Worm (Caenorhabditis elegans) whole organism, L4 larva: ENCODE results near the gene K11H3.8.

Source experiments
- F10B5.3 ChIP-seq: sonication (generic microtip); optimal IDR thresholded peaks from 2 replicates; lab custom pipeline; 2016; ENCODE audit warnings: mild to moderate bottlenecking, missing genetic modification characterization, missing compliant biosample characterization
- R02D3.7 ChIP-seq: fragments of 150-350 bp; sonication (generic microtip); optimal IDR thresholded peaks from 3 replicates; lab custom pipeline; 2014; ENCODE audit warnings: missing biosample characterization, missing genetic modification characterization
- T26A8.4 ChIP-seq: fragments of 200-800 bp; sonication (Bioruptor generic); IDR thresholded peaks from 2 replicates; pipeline ENCODE4 v1.3.6; 2022; ENCODE audit warnings: missing genetic modification characterization, missing compliant biosample characterization
- Y48G9A.11 ChIP-seq: fragments of 200-800 bp; sonication (Bioruptor generic); IDR thresholded peaks from 2 replicates; pipeline ENCODE4 v1.3.6; 2022; ENCODE audit warnings: missing genetic modification reagents, missing genetic modification characterization, missing compliant biosample characterization
- ZK337.2 ChIP-seq: fragments of 200-800 bp; sonication (Bioruptor generic); IDR thresholded peaks from 2 replicates; pipeline ENCODE4 v1.3.6; 2022; ENCODE audit warnings: missing genetic modification reagents, missing genetic modification characterization, missing compliant biosample characterization
- ama-1 ChIP-seq: fragments of 150-350 bp; optimal IDR thresholded peaks from 2 replicates; lab custom pipeline; 2014; ENCODE audit warnings: inconsistent platforms, mixed read lengths
- attf-4 ChIP-seq: sonication (generic microtip); optimal IDR thresholded peaks from 3 replicates; lab custom pipeline; 2017; ENCODE audit warnings: missing biosample characterization, missing genetic modification characterization
- ceh-20 ChIP-seq: fragments of 200-800 bp; sonication (Bioruptor generic); IDR thresholded peaks from 2 replicates; pipeline ENCODE4 v1.3.6; 2022; ENCODE audit warnings: missing genetic modification reagents, missing genetic modification characterization, missing compliant biosample characterization
- ceh-44 ChIP-seq: fragments of 200-800 bp; sonication (Bioruptor generic); IDR thresholded peaks from 2 replicates; pipeline ENCODE4 v1.3.6; 2022; ENCODE audit warnings: missing genetic modification reagents, missing genetic modification characterization, missing compliant biosample characterization
- ces-1 ChIP-seq: fragments of 150-350 bp; sonication (generic microtip); optimal IDR thresholded peaks from 4 replicates; lab custom pipeline; 2014; ENCODE audit warnings: missing biosample characterization, missing genetic modification reagents, missing genetic modification characterization
- daf-12 ChIP-seq: fragments of 150-350 bp; optimal IDR thresholded peaks from 2 replicates; lab custom pipeline; 2014; ENCODE audit warnings: missing biosample characterization, missing genetic modification reagents, missing genetic modification characterization
- daf-19 ChIP-seq: fragments of 200-800 bp; sonication (Bioruptor generic); conservative IDR thresholded peaks from 2 replicates; pipeline ENCODE4 v1.3.6; 2022; ENCODE audit warnings: missing genetic modification characterization, missing compliant biosample characterization
- dmd-6 ChIP-seq: fragments of 200-800 bp; sonication (Bioruptor generic); IDR thresholded peaks from 2 replicates; pipeline ENCODE4 v1.3.6; 2022; ENCODE audit warnings: missing genetic modification reagents, missing genetic modification characterization, missing compliant biosample characterization
- dpl-1 ChIP-seq: fragments of 150-350 bp; optimal IDR thresholded peaks from 2 replicates; lab custom pipeline; 2014; ENCODE audit warnings: missing biosample characterization, missing genetic modification reagents, missing genetic modification characterization
- duxl-1 ChIP-seq: sonication (generic microtip); optimal IDR thresholded peaks from 2 replicates; lab custom pipeline; 2016; ENCODE audit warnings: mild to moderate bottlenecking, missing genetic modification characterization, moderate library complexity, missing compliant biosample characterization; ENCODE audit not compliant: poor library complexity
- egl-27 ChIP-seq: sonication (generic microtip); optimal IDR thresholded peaks from 3 replicates; lab custom pipeline; 2017; ENCODE audit warnings: missing biosample characterization, missing genetic modification reagents, missing genetic modification characterization
- fkh-10 ChIP-seq: fragments of 150-350 bp; optimal IDR thresholded peaks from 2 replicates; lab custom pipeline; 2014; ENCODE audit warnings: missing biosample characterization, missing genetic modification reagents, missing genetic modification characterization
- hif-1 ChIP-seq, 2 experiments: sonication (generic microtip); optimal IDR thresholded peaks; 2 replicates each; lab custom pipeline; 2016 to 2017; ENCODE audit warnings: missing compliant biosample characterization in 2 of 2, missing genetic modification characterization in 2 of 2, missing genetic modification reagents in 2 of 2, missing genotype in 2 of 2, mild to moderate bottlenecking in 1 of 2
- lin-29 ChIP-seq: fragments of 200-800 bp; sonication (Bioruptor generic); IDR thresholded peaks from 2 replicates; pipeline ENCODE4 v1.3.6; 2022; ENCODE audit warnings: missing genetic modification reagents, missing genetic modification characterization, missing compliant biosample characterization
- lin-39 ChIP-seq: fragments of 150-350 bp; optimal IDR thresholded peaks from 2 replicates; lab custom pipeline; 2014; ENCODE audit warnings: missing biosample characterization, missing genetic modification reagents, missing genetic modification characterization
- lsy-2 ChIP-seq, 2 experiments: fragments of 150-350 bp in 1 of 2; sonication (generic microtip) in 1 of 2; optimal IDR thresholded peaks; 2 replicates each; lab custom pipeline; 2014 to 2017; ENCODE audit warnings: missing biosample characterization in 2 of 2, missing genetic modification characterization in 2 of 2
- mdl-1 ChIP-seq, 2 experiments: fragments of 150-350 bp in 1 of 2; sonication (generic microtip) in 1 of 2; optimal IDR thresholded peaks; 2 replicates each; lab custom pipeline; 2014 to 2017; ENCODE audit warnings: missing biosample characterization in 2 of 2, missing genetic modification characterization in 2 of 2
- mdt-29 ChIP-seq: fragments of 200-800 bp; sonication (Bioruptor generic); IDR thresholded peaks from 2 replicates; pipeline ENCODE4 v1.3.6; 2022; ENCODE audit warnings: missing genetic modification reagents, missing genetic modification characterization, missing compliant biosample characterization
- mep-1 ChIP-seq: fragments of 150-350 bp; sonication (generic microtip); optimal IDR thresholded peaks from 3 replicates; lab custom pipeline; 2014; ENCODE audit warnings: missing biosample characterization, missing genetic modification characterization
- mes-2 ChIP-seq: sonication (generic microtip); optimal IDR thresholded peaks from 2 replicates; lab custom pipeline; 2016; ENCODE audit warnings: missing genotype, mild to moderate bottlenecking, missing genetic modification characterization, missing compliant biosample characterization; ENCODE audit not compliant: poor library complexity, severe bottlenecking
- mxl-2 ChIP-seq: fragments of 200-800 bp; sonication (Bioruptor generic); conservative IDR thresholded peaks from 2 replicates; pipeline ENCODE4 v1.3.6; 2022; ENCODE audit warnings: missing genetic modification reagents, missing genetic modification characterization, missing compliant biosample characterization
- mxl-3 ChIP-seq: fragments of 200-800 bp; sonication (Bioruptor generic); optimal IDR thresholded peaks from 2 replicates; lab custom pipeline; 2018; ENCODE audit warnings: mild to moderate bottlenecking, missing genetic modification characterization, missing compliant biosample characterization
- nhr-11 ChIP-seq: fragments of 150-350 bp; optimal IDR thresholded peaks from 2 replicates; lab custom pipeline; 2014; ENCODE audit warnings: missing biosample characterization, missing genetic modification characterization
- nhr-237 ChIP-seq: sonication (generic microtip); optimal IDR thresholded peaks from 2 replicates; lab custom pipeline; 2017; ENCODE audit warnings: missing biosample characterization, missing genetic modification characterization
- nhr-25 ChIP-seq: sonication (generic microtip); optimal IDR thresholded peaks from 2 replicates; lab custom pipeline; 2017; ENCODE audit warnings: missing genetic modification characterization, mild to moderate bottlenecking, missing compliant biosample characterization, antibody characterized with exemption, moderate library complexity, borderline replicate concordance; ENCODE audit not compliant: insufficient read depth
- nhr-28 ChIP-seq: fragments of 150-350 bp; optimal IDR thresholded peaks from 2 replicates; lab custom pipeline; 2014; ENCODE audit warnings: missing biosample characterization, missing genetic modification characterization
- nhr-41 ChIP-seq: fragments of 200-800 bp; sonication (Bioruptor generic); IDR thresholded peaks from 2 replicates; pipeline ENCODE4 v1.3.6; 2022; ENCODE audit warnings: missing genetic modification reagents, missing genetic modification characterization, missing compliant biosample characterization
- nhr-48 ChIP-seq: sonication (generic microtip); optimal IDR thresholded peaks from 2 replicates; lab custom pipeline; 2016; ENCODE audit warnings: mild to moderate bottlenecking, missing genetic modification characterization, missing compliant biosample characterization
- nhr-6 ChIP-seq: fragments of 150-350 bp; optimal IDR thresholded peaks from 2 replicates; lab custom pipeline; 2014; ENCODE audit warnings: missing biosample characterization, missing genetic modification characterization
- nhr-77 ChIP-seq: fragments of 150-350 bp; optimal IDR thresholded peaks from 2 replicates; lab custom pipeline; 2014; ENCODE audit warnings: missing biosample characterization, missing genetic modification characterization
- pha-4 ChIP-seq, 2 experiments: fragments of 150-350 bp in 1 of 2; fragments of 200-800 bp in 1 of 2; sonication (Bioruptor generic) in 1 of 2; IDR thresholded peaks in 1 of 2; optimal IDR thresholded peaks in 1 of 2; 2 replicates each; pipeline versions ENCODE4 v1.3.6 to Lab custom; 2014 to 2022; ENCODE audit warnings: missing genetic modification characterization in 2 of 2, missing genetic modification reagents in 2 of 2, missing biosample characterization in 1 of 2, missing compliant biosample characterization in 1 of 2
- php-3 ChIP-seq: fragments of 200-800 bp; sonication (Bioruptor generic); IDR thresholded peaks from 2 replicates; pipeline ENCODE4 v1.3.6; 2022; ENCODE audit warnings: missing genetic modification reagents, missing genetic modification characterization, missing compliant biosample characterization
- skn-1 ChIP-seq: fragments of 150-350 bp; optimal IDR thresholded peaks from 2 replicates; lab custom pipeline; 2014; ENCODE audit warnings: missing biosample characterization, missing genetic modification characterization
- unc-130 ChIP-seq: sonication (generic microtip); optimal IDR thresholded peaks from 2 replicates; lab custom pipeline; 2016; ENCODE audit warnings: missing genetic modification reagents, missing genetic modification characterization, missing compliant biosample characterization
- unc-39 ChIP-seq: sonication (generic microtip); optimal IDR thresholded peaks from 2 replicates; lab custom pipeline; 2017; ENCODE audit warnings: missing biosample characterization, missing genetic modification characterization
- zfp-3 ChIP-seq: fragments of 200-800 bp; sonication (Bioruptor generic); conservative IDR thresholded peaks from 2 replicates; pipeline ENCODE4 v1.3.6; 2022; ENCODE audit warnings: missing genetic modification reagents, missing genetic modification characterization, missing compliant biosample characterization
- ztf-11 ChIP-seq: fragments of 150-350 bp; optimal IDR thresholded peaks from 2 replicates; lab custom pipeline; 2014; ENCODE audit warnings: missing biosample characterization, missing genetic modification characterization
- ztf-7 ChIP-seq: fragments of 150-350 bp; optimal IDR thresholded peaks from 2 replicates; lab custom pipeline; 2014; ENCODE audit warnings: missing biosample characterization, missing genetic modification characterization

Gene K11H3.8

DNA sequence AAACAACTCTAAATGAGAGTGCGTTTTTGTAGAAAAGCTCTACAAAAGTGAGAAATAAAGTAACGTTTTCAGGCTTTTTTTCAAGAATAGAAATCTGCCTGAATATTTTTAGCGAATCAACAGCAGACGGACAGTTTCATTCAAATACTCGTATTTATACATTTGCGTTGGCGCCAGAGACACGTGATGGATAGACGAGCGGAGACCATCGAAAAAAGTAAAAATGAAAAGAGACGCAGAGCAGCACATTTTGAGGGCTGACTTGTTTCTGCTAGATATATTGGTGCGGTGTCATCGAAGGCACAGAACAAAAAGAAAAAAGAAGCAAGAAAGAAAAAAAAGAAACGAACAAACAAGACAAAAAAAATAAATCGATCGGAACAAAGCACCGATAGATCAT, 9.0 kb upstream of the K11H3.8 start (continued):
- TF ChIP-seq mdl-1 (tag; optimal IDR thresholded peaks at IDR 0.05; lab: Kevin White, UChicago): peak in 1 of 2 experiments; percentile 71
- TF ChIP-seq nhr-28 (tag; lab: Kevin White, UChicago): peak; percentile 17
- peak; percentile 21; the same call in 1 of the 2 replicates for TF ChIP-seq dmd-6 (GFP tag; lab: Robert Waterston, UW)
- peak; percentile 62; the same call in 1 of the 2 replicates for TF ChIP-seq pha-4 (GFP tag; IDR thresholded peaks at IDR 0.05; lab: Robert Waterston, UW)
- no peak for TF ChIP-seq pha-4 (tag; optimal IDR thresholded peaks at IDR 0.05; lab: Kevin White, UChicago)
- TF ChIP-seq lin-29: no peak
- TF ChIP-seq ztf-7: no peak
- TF ChIP-seq dpl-1 (GFP tag; lab: Kevin White, UChicago): peak; percentile 5
- no peak for TF ChIP-seq F10B5.3 (tag; lab: Kevin White, UChicago)
- TF ChIP-seq nhr-25 (tag; lab: Kevin White, UChicago): no peak
- TF ChIP-seq R02D3.7 (tag; lab: Kevin White, UChicago): no peak
- TF ChIP-seq nhr-48 (tag; lab: Kevin White, UChicago): no peak
- no peak for TF ChIP-seq nhr-237 (tag; lab: Kevin White, UChicago)
- TF ChIP-seq nhr-77 (tag; lab: Kevin White, UChicago): peak; percentile 55
- TF ChIP-seq nhr-11: peak; percentile 27
- no peak for TF ChIP-seq daf-19
- TF ChIP-seq nhr-6 (tag; lab: Kevin White, UChicago): peak; percentile 53
- TF ChIP-seq lsy-2 (tag; optimal IDR thresholded peaks at IDR 0.05; lab: Kevin White, UChicago): peak in 1 of 2 experiments; percentile 82
- no peak for TF ChIP-seq ZK337.2
- TF ChIP-seq duxl-1 (tag; lab: Kevin White, UChicago): peak; percentile 38
- no peak for TF ChIP-seq daf-12 (tag; lab: Kevin White, UChicago)
- no peak for TF ChIP-seq fkh-10
- peak; percentile 70 for TF ChIP-seq mep-1
- no peak for TF ChIP-seq lin-39 (tag; lab: Kevin White, UChicago)
- peak; percentile 21 for TF ChIP-seq mxl-3
- no peak for TF ChIP-seq unc-39 (tag; lab: Kevin White, UChicago)
- TF ChIP-seq T26A8.4 (GFP tag; lab: Robert Waterston, UW): peak; percentile 7; the same call in 1 of the 2 replicates
- TF ChIP-seq Y48G9A.11 (GFP tag; lab: Robert Waterston, UW): no peak
- TF ChIP-seq ztf-11 (tag; lab: Kevin White, UChicago): no peak
- no peak for TF ChIP-seq ceh-44 (GFP tag; lab: Robert Waterston, UW)
- TF ChIP-seq hif-1 (tag; optimal IDR thresholded peaks at IDR 0.05; lab: Kevin White, UChicago): peak in 1 of 2 experiments; percentile 9
- no peak for TF ChIP-seq nhr-41 (GFP tag; lab: Robert Waterston, UW)
- TF ChIP-seq mes-2 (tag; lab: Kevin White, UChicago): peak; percentile 56
- peak; percentile 66 for TF ChIP-seq ama-1
- TF ChIP-seq ceh-20: peak; percentile 56; the same call in 1 of the 2 replicates
- no peak for TF ChIP-seq php-3 (GFP tag; lab: Robert Waterston, UW)
- no peak for TF ChIP-seq mxl-2 (GFP tag; lab: Robert Waterston, UW)
- TF ChIP-seq egl-27 (tag; lab: Kevin White, UChicago): no peak
- TF ChIP-seq unc-130: no peak
- 0 out of 2 replicates have a peak, but pooled peaks have one; percentile 63 for TF ChIP-seq zfp-3
- TF ChIP-seq attf-4: no peak
- 0 out of 2 replicates have a peak, but pooled peaks have one; percentile 45 for TF ChIP-seq mdt-29
- TF ChIP-seq skn-1 (tag; lab: Kevin White, UChicago): no peak
- no peak for TF ChIP-seq ces-1
